Worm (Caenorhabditis elegans): ENCODE results near the gene C50E3.7.

- TF ChIP-seq efl-1 (optimal IDR thresholded peaks at IDR 0.05) = no peak
- no peak for TF ChIP-seq efl-1 (GFP tag; optimal IDR thresholded peaks at IDR 0.05 in 1 of 2)
- no peak for TF ChIP-seq lin-13 (GFP tag; optimal IDR thresholded peaks at IDR 0.05)
- TF ChIP-seq ceh-82 (tag; optimal IDR thresholded peaks at IDR 0.05) = no peak
- TF ChIP-seq isw-1 (GFP tag; IDR thresholded peaks at IDR 0.05) = no peak
- TF ChIP-seq snpc-4 (tag; optimal IDR thresholded peaks at IDR 0.05) = no peak
Observed at ce11 chrV:7637801-7638200, 39.6 kb upstream of the C50E3.7 start, which contains the start of gene clec-45.
